Fruit fly (Drosophila melanogaster) whole organism, embryonic: ENCODE results near the gene how.

Source experiments
- Atf3 ChIP-seq: fragments of 200-800 bp; sonication (Bioruptor generic); optimal IDR thresholded peaks from 3 replicates; lab custom pipeline; 2016; ENCODE audit warnings: missing biosample characterization, missing genetic modification characterization
- B-H2 ChIP-seq: fragments of 200-800 bp; sonication (Bioruptor generic); optimal IDR thresholded peaks from 2 replicates; lab custom pipeline; 2018; ENCODE audit warnings: missing biosample characterization, mild to moderate bottlenecking, missing genetic modification characterization
- Blimp-1 ChIP-seq: fragments of 200-800 bp; sonication (Bioruptor generic); optimal IDR thresholded peaks from 3 replicates; lab custom pipeline; 2018; ENCODE audit warnings: missing biosample characterization, missing genetic modification characterization, mild to moderate bottlenecking, moderate library complexity, missing genetic modification reagents
- BtbVII ChIP-seq: fragments of 200-800 bp; sonication (Bioruptor generic); optimal IDR thresholded peaks from 3 replicates; lab custom pipeline; 2017; ENCODE audit warnings: missing biosample characterization, mild to moderate bottlenecking, missing genetic modification characterization
- CG10209 ChIP-seq: fragments of 200-800 bp; sonication (Bioruptor generic); optimal IDR thresholded peaks from 3 replicates; lab custom pipeline; 2017; ENCODE audit warnings: missing biosample characterization, mild to moderate bottlenecking, missing genetic modification characterization, missing genetic modification reagents
- CG11560 ChIP-seq: fragments of 200-800 bp; sonication (Bioruptor generic); IDR thresholded peaks from 3 replicates; pipeline ENCODE4 v1.3.6; 2022; ENCODE audit warnings: missing biosample characterization, missing genetic modification characterization
- CG12299 ChIP-seq: fragments of 200-800 bp; sonication (Bioruptor generic); optimal IDR thresholded peaks from 2 replicates; lab custom pipeline; 2018; ENCODE audit warnings: missing biosample characterization, mild to moderate bottlenecking, missing genetic modification characterization
- CG16779 ChIP-seq: fragments of 200-800 bp; sonication (Bioruptor generic); IDR thresholded peaks from 2 replicates; pipeline ENCODE4 v1.3.6; 2022; ENCODE audit warnings: missing biosample characterization, missing genetic modification characterization
- CG34376 ChIP-seq: fragments of 200-800 bp; sonication (Bioruptor generic); optimal IDR thresholded peaks from 2 replicates; lab custom pipeline; 2018; ENCODE audit warnings: missing biosample characterization, mild to moderate bottlenecking, missing genetic modification characterization
- CG3838 ChIP-seq: fragments of 200-800 bp; sonication (Bioruptor generic); optimal IDR thresholded peaks from 3 replicates; lab custom pipeline; 2016; ENCODE audit warnings: missing biosample characterization, missing genetic modification characterization
- CG4282 ChIP-seq: fragments of 200-800 bp; sonication (Bioruptor generic); optimal IDR thresholded peaks from 2 replicates; lab custom pipeline; 2016; ENCODE audit warnings: missing biosample characterization, missing genetic modification characterization
- CG4707 ChIP-seq: fragments of 200-800 bp; sonication (Bioruptor generic); optimal IDR thresholded peaks from 2 replicates; lab custom pipeline; 2018; ENCODE audit warnings: missing biosample characterization, mild to moderate bottlenecking, missing genetic modification characterization, moderate library complexity
- CG6254 ChIP-seq: fragments of 200-800 bp; sonication (Bioruptor generic); optimal IDR thresholded peaks from 3 replicates; lab custom pipeline; 2017; ENCODE audit warnings: mild to moderate bottlenecking, missing biosample characterization, missing genetic modification reagents, missing genetic modification characterization
- CG8765 ChIP-seq: fragments of 200-800 bp; sonication (Bioruptor generic); IDR thresholded peaks from 2 replicates; pipeline ENCODE4 v1.3.6; 2022; ENCODE audit warnings: missing biosample characterization, missing genetic modification characterization
- CG9609 ChIP-seq: fragments of 200-800 bp; sonication (Bioruptor generic); optimal IDR thresholded peaks from 3 replicates; lab custom pipeline; 2016; ENCODE audit warnings: missing biosample characterization, missing genetic modification characterization
- D19A ChIP-seq: fragments of 200-800 bp; optimal IDR thresholded peaks from 3 replicates; lab custom pipeline; 2019; ENCODE audit warnings: missing biosample characterization, mild to moderate bottlenecking, missing genetic modification characterization, moderate library complexity
- Ets65A ChIP-seq: fragments of 200-800 bp; sonication (Bioruptor generic); peaks from one replicate; lab custom pipeline; 2016; ENCODE audit warnings: missing biosample characterization, missing genetic modification characterization
- Gug ChIP-seq: fragments of 200-800 bp; sonication (Bioruptor generic); IDR thresholded peaks from 4 replicates; pipeline ENCODE4 v1.3.6; 2022; ENCODE audit warnings: missing biosample characterization, missing genetic modification characterization
- Hand ChIP-seq: fragments of 200-800 bp; sonication (Bioruptor generic); optimal IDR thresholded peaks from 2 replicates; lab custom pipeline; 2017; ENCODE audit warnings: mild to moderate bottlenecking, missing biosample characterization, missing genetic modification reagents, missing genetic modification characterization
- Hr51 ChIP-seq, 2 experiments: fragments of 200-800 bp; sonication (Bioruptor generic); optimal IDR thresholded peaks; 2 replicates in 1 of 2; 3 replicates in 1 of 2; lab custom pipeline; 2016 to 2018; ENCODE audit warnings: missing biosample characterization in 2 of 2, missing genetic modification characterization in 2 of 2, mild to moderate bottlenecking in 1 of 2, moderate library complexity in 1 of 2
- Jarid2 ChIP-seq: fragments of 200-800 bp; sonication (Bioruptor generic); optimal IDR thresholded peaks from 3 replicates; lab custom pipeline; 2017; ENCODE audit warnings: mild to moderate bottlenecking, missing biosample characterization, missing genetic modification reagents, missing genetic modification characterization
- Mad ChIP-seq: fragments of 200-800 bp; sonication (Bioruptor generic); optimal IDR thresholded peaks from 2 replicates; lab custom pipeline; 2016; ENCODE audit warnings: missing biosample characterization, missing genetic modification characterization
- Nf-YB ChIP-seq: fragments of 200-800 bp; sonication (Bioruptor generic); optimal IDR thresholded peaks from 3 replicates; lab custom pipeline; 2019; ENCODE audit warnings: missing biosample characterization, mild to moderate bottlenecking, missing genetic modification characterization, moderate library complexity
- PHDP ChIP-seq: fragments of 200-800 bp; sonication (Bioruptor generic); optimal IDR thresholded peaks from 3 replicates; lab custom pipeline; 2018; ENCODE audit warnings: missing biosample characterization, mild to moderate bottlenecking, missing genetic modification characterization, moderate library complexity
- Ptx1 ChIP-seq: fragments of 200-800 bp; sonication (Bioruptor generic); IDR thresholded peaks from 2 replicates; pipeline ENCODE4 v1.3.6; 2022; ENCODE audit warnings: missing biosample characterization, missing genetic modification characterization
- Sry-δ ChIP-seq: fragments of 200-800 bp; sonication (Bioruptor generic); optimal IDR thresholded peaks from 2 replicates; lab custom pipeline; 2016; ENCODE audit warnings: missing biosample characterization, missing genetic modification characterization
- Stat92E ChIP-seq, 3 experiments: fragments of >200 bp in 2 of 3; fragments of 200-800 bp in 1 of 3; sonication (Bioruptor generic) in 1 of 3; optimal IDR thresholded peaks; 2 replicates each; lab custom pipeline; 2017 to 2019; ENCODE audit warnings: missing biosample characterization in 3 of 3, missing genetic modification characterization in 3 of 3, mild to moderate bottlenecking in 1 of 3, moderate library complexity in 1 of 3
- ci ChIP-seq: fragments of 200-800 bp; sonication (Bioruptor generic); IDR thresholded peaks from 3 replicates; pipeline ENCODE4 v1.3.6; 2022; ENCODE audit warnings: missing biosample characterization, missing genetic modification characterization
- crol ChIP-seq: fragments of 200-800 bp; sonication (Bioruptor generic); IDR thresholded peaks from 2 replicates; pipeline ENCODE4 v1.3.6; 2022; ENCODE audit warnings: missing biosample characterization, missing genetic modification characterization
- dm ChIP-seq: fragments of 200-800 bp; sonication (Bioruptor generic); optimal IDR thresholded peaks from 3 replicates; lab custom pipeline; 2016; ENCODE audit warnings: missing biosample characterization, missing genetic modification characterization
- dmrt99B ChIP-seq: fragments of 200-800 bp; sonication (Bioruptor generic); optimal IDR thresholded peaks from 2 replicates; lab custom pipeline; 2018; ENCODE audit warnings: missing biosample characterization, mild to moderate bottlenecking, missing genetic modification characterization, moderate library complexity
- ems ChIP-seq: fragments of 200-800 bp; sonication (Bioruptor generic); optimal IDR thresholded peaks from 3 replicates; lab custom pipeline; 2016; ENCODE audit warnings: missing biosample characterization, missing genetic modification characterization
- fd3F ChIP-seq: fragments of 200-800 bp; sonication (Bioruptor generic); optimal IDR thresholded peaks from 2 replicates; lab custom pipeline; 2018; ENCODE audit warnings: missing biosample characterization, mild to moderate bottlenecking, missing genetic modification characterization, moderate library complexity
- gro ChIP-seq: fragments of 200-800 bp; sonication (Bioruptor generic); optimal IDR thresholded peaks from 2 replicates; lab custom pipeline; 2016; ENCODE audit warnings: missing biosample characterization, missing genetic modification characterization
- ham ChIP-seq: fragments of 200-800 bp; sonication (Bioruptor generic); IDR thresholded peaks from 2 replicates; pipeline ENCODE4 v1.3.6; 2022; ENCODE audit warnings: missing biosample characterization, missing genetic modification characterization
- klu ChIP-seq: fragments of 200-800 bp; sonication (Bioruptor generic); IDR thresholded peaks from 2 replicates; pipeline ENCODE4 v1.3.6; 2022; ENCODE audit warnings: missing biosample characterization, missing genetic modification characterization
- maf-S ChIP-seq: fragments of 200-800 bp; sonication (Bioruptor generic); optimal IDR thresholded peaks from 2 replicates; lab custom pipeline; 2016; ENCODE audit warnings: missing biosample characterization, missing genetic modification characterization
- nau ChIP-seq: fragments of 200-800 bp; sonication (Bioruptor generic); optimal IDR thresholded peaks from 3 replicates; lab custom pipeline; 2017; ENCODE audit warnings: missing biosample characterization, mild to moderate bottlenecking, missing genetic modification characterization, missing genetic modification reagents
- nerfin-2 ChIP-seq: fragments of 200-800 bp; sonication (Bioruptor generic); IDR thresholded peaks from 2 replicates; pipeline ENCODE4 v1.3.6; 2022; ENCODE audit warnings: missing biosample characterization, missing genetic modification characterization; ENCODE audit not compliant: partially characterized antibody
- nmo ChIP-seq: fragments of 200-800 bp; sonication (Bioruptor generic); optimal IDR thresholded peaks from 2 replicates; lab custom pipeline; 2018; ENCODE audit warnings: missing biosample characterization, mild to moderate bottlenecking, missing genetic modification characterization, moderate library complexity
- pan ChIP-seq, 4 experiments: fragments of >200 bp in 3 of 4; fragments of 200-800 bp in 1 of 4; sonication (Bioruptor generic) in 1 of 4; optimal IDR thresholded peaks in 3 of 4; IDR thresholded peaks in 1 of 4; 2 replicates each; pipeline versions ENCODE4 v1.3.6 to Lab custom; 2017 to 2022; ENCODE audit warnings: missing biosample characterization in 2 of 4, missing genetic modification characterization in 2 of 4, mixed read lengths in 1 of 4
- peb ChIP-seq: fragments of 200-800 bp; sonication (Bioruptor generic); IDR thresholded peaks from 2 replicates; pipeline ENCODE4 v1.3.6; 2022; ENCODE audit warnings: missing biosample characterization, missing genetic modification characterization
- prd ChIP-seq, 3 experiments: fragments of >200 bp in 2 of 3; fragments of 200-800 bp in 1 of 3; sonication (Bioruptor generic) in 1 of 3; optimal IDR thresholded peaks in 2 of 3; IDR thresholded peaks in 1 of 3; 2 replicates in 2 of 3; 3 replicates in 1 of 3; pipeline versions ENCODE4 v1.3.6 to Lab custom; 2017 to 2022; ENCODE audit warnings: missing biosample characterization in 1 of 3, missing genetic modification characterization in 1 of 3
- pum ChIP-seq: fragments of 200-800 bp; sonication (Bioruptor generic); optimal IDR thresholded peaks from 2 replicates; lab custom pipeline; 2016; ENCODE audit warnings: missing biosample characterization, missing genetic modification characterization
- scrt ChIP-seq: fragments of 200-800 bp; sonication (Bioruptor generic); optimal IDR thresholded peaks from 2 replicates; lab custom pipeline; 2018; ENCODE audit warnings: missing biosample characterization, mild to moderate bottlenecking, missing genetic modification characterization, moderate library complexity
- sd ChIP-seq: fragments of 200-800 bp; sonication (Bioruptor generic); optimal IDR thresholded peaks from 3 replicates; lab custom pipeline; 2018; ENCODE audit warnings: missing biosample characterization, mild to moderate bottlenecking, missing genetic modification characterization, moderate library complexity
- slou ChIP-seq: fragments of 200-800 bp; sonication (Bioruptor generic); optimal IDR thresholded peaks from 3 replicates; lab custom pipeline; 2016; ENCODE audit warnings: missing biosample characterization, missing genetic modification characterization
- sug ChIP-seq: fragments of 200-800 bp; optimal IDR thresholded peaks from 2 replicates; lab custom pipeline; 2019; ENCODE audit warnings: missing biosample characterization, mild to moderate bottlenecking, missing genetic modification characterization, moderate library complexity
- usp ChIP-seq: fragments of >200 bp; optimal IDR thresholded peaks from 2 replicates; lab custom pipeline; 2017; ENCODE audit warnings: missing biosample characterization, missing genetic modification characterization
- wdn ChIP-seq: fragments of 200-800 bp; sonication (Bioruptor generic); IDR thresholded peaks from 2 replicates; pipeline ENCODE4 v1.3.6; 2022; ENCODE audit warnings: missing biosample characterization, missing genetic modification characterization

how gene

DNA sequence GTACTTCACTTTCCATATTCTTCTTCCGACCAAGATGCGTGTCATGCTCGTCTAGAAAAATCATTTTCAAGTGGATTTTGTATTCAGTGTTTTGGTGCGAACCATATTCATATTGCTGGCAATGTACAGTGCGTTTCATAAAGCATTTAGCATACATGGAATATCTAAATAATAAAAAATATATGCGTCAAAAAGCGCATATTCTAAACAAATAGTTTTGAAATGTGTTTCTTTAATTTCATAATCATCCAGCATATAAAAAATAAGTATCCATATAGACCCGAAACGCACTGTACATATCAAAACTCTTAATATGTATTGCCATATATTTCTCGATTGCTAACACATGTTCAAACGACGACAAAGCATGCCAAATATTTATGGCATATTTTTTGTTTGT is 79.2 kb downstream of the how start (continued):
- TF ChIP-seq CG9609 (GFP tag; lab: Kevin White, UChicago) (no peak), CG16779 (no peak), ham (no peak), CG4282 (GFP tag; lab: Kevin White, UChicago) (no peak), Atf3 (GFP tag; lab: Kevin White, UChicago) (no peak), pum (no peak), dmrt99B (peak; percentile 70), B-H2 (GFP tag; lab: Kevin White, UChicago) (peak; percentile 44), usp (no peak), klu (GFP tag; lab: Robert Waterston, UW) (peak; percentile 37; the same call in 1 of the 2 replicates), CG8765 (GFP tag; lab: Robert Waterston, UW) (no peak), Mad (no peak), crol (GFP tag; lab: Robert Waterston, UW) (no peak), pan (optimal IDR thresholded peaks at IDR 0.05; lab: Kevin White, UChicago) (no peak), pan (GFP tag; optimal IDR thresholded peaks at IDR 0.05 in 1 of 2, IDR thresholded peaks at IDR 0.05 in 1 of 2) (no peak), BtbVII (GFP tag; lab: Kevin White, UChicago) (peak; percentile 25), dm (GFP tag; lab: Kevin White, UChicago) (no peak), gro (GFP tag; lab: Kevin White, UChicago) (no peak), nau (GFP tag; lab: Kevin White, UChicago) (peak; percentile 29), CG3838 (GFP tag; lab: Kevin White, UChicago) (no peak), nmo (GFP tag; lab: Kevin White, UChicago) (peak; percentile 68), CG10209 (GFP tag; lab: Kevin White, UChicago) (peak; percentile 45), D19A (tag; lab: Kevin White, UChicago) (no peak), nerfin-2 (GFP tag; lab: Robert Waterston, UW) (no peak), PHDP (tag; lab: Kevin White, UChicago) (no peak), Hr51 (GFP tag; optimal IDR thresholded peaks at IDR 0.05; lab: Kevin White, UChicago) (peak in 1 of 2 experiments; percentile 75), Gug (GFP tag; lab: Robert Waterston, UW) (peak; percentile 23; the same call in 1 of the 4 replicates), Blimp-1 (GFP tag; lab: Kevin White, UChicago) (no peak), Sry-δ (no peak), CG34376 (GFP tag; lab: Kevin White, UChicago) (no peak), scrt (peak; percentile 49), ems (GFP tag; lab: Kevin White, UChicago) (no peak), Ets65A (GFP tag; lab: Kevin White, UChicago) (peak; percentile 79), sd (no peak), CG11560 (tag; lab: Robert Waterston, UW) (no peak), CG4707 (GFP tag; lab: Kevin White, UChicago) (no peak), Stat92E (GFP tag; optimal IDR thresholded peaks at IDR 0.05; lab: Kevin White, UChicago) (no peak), wdn (GFP tag; lab: Robert Waterston, UW) (no peak; the same call in 1 of the 2 replicates), sug (tag; lab: Kevin White, UChicago) (no peak), fd3F (GFP tag; lab: Kevin White, UChicago) (peak; percentile 55), Ptx1 (GFP tag; lab: Robert Waterston, UW) (peak; percentile 73), CG6254 (GFP tag; lab: Kevin White, UChicago) (no peak), CG12299 (tag; lab: Kevin White, UChicago) (peak; percentile 9), prd (optimal IDR thresholded peaks at IDR 0.05; lab: Kevin White, UChicago) (no peak), prd (GFP tag; IDR thresholded peaks at IDR 0.05; lab: Robert Waterston, UW) (peak; percentile 73), Hand (GFP tag; lab: Kevin White, UChicago) (no peak), Nf-YB (GFP tag; lab: Kevin White, UChicago) (no peak), ci (GFP tag; lab: Robert Waterston, UW) (no peak; the same call in 2 of the 3 replicates), maf-S (no peak), Jarid2 (GFP tag; lab: Kevin White, UChicago) (no peak), slou (GFP tag; lab: Kevin White, UChicago) (no peak), peb (GFP tag; lab: Robert Waterston, UW) (peak; percentile 64)
